Worm (Caenorhabditis elegans): Measurements from ENCODE around the gene crh-2.

- TF ChIP-seq elt-3 (tag; optimal IDR thresholded peaks at IDR 0.05) (no peak), ztf-11 (tag; optimal IDR thresholded peaks at IDR 0.05) (no peak), nhr-237 (tag; optimal IDR thresholded peaks at IDR 0.05) (no peak), ces-1 (GFP tag; optimal IDR thresholded peaks at IDR 0.05) (no peak), nhr-76 (tag; optimal IDR thresholded peaks at IDR 0.05) (no peak), ham-2 (GFP tag; optimal IDR thresholded peaks at IDR 0.05) (no peak), mep-1 (tag; optimal IDR thresholded peaks at IDR 0.05) (no peak), M03D4.4 (tag; optimal IDR thresholded peaks at IDR 0.05) (no peak), snpc-4 (tag; optimal IDR thresholded peaks at IDR 0.05) (no peak), unc-39 (tag; optimal IDR thresholded peaks at IDR 0.05) (no peak), elt-1 (tag; optimal IDR thresholded peaks at IDR 0.05; ENCODE audit: borderline replicate concordance, insufficient read depth) (no peak), sem-2 (GFP tag; optimal IDR thresholded peaks at IDR 0.05) (no peak), unc-62 (GFP tag; optimal IDR thresholded peaks at IDR 0.05) (no peak), lsy-2 (tag; optimal IDR thresholded peaks at IDR 0.05) (no peak)
Measured at ce11 chrII:5136296-5136767, 51.0 kb downstream of the crh-2 start, which contains the start of gene F58A6.2.
